Fruit fly (Drosophila melanogaster) whole organism, pupa: ENCODE results near the gene CG5800.

Experiments used
- CG10348 ChIP-seq: fragments of 200-800 bp; sonication (Bioruptor generic); IDR thresholded peaks from 2 replicates; pipeline ENCODE4 v1.3.6; 2022; ENCODE audit warnings: missing biosample characterization, missing genetic modification characterization
- CG12605 ChIP-seq: fragments of 200-800 bp; sonication (Bioruptor generic); IDR thresholded peaks from 2 replicates; pipeline ENCODE4 v1.3.6; 2022; ENCODE audit warnings: missing biosample characterization, missing genetic modification characterization
- CG14655 ChIP-seq: fragments of 200-800 bp; sonication (Bioruptor generic); optimal IDR thresholded peaks from 3 replicates; lab custom pipeline; 2017; ENCODE audit warnings: mild to moderate bottlenecking, missing biosample characterization, missing genetic modification reagents, missing genetic modification characterization
- CG15710 ChIP-seq: fragments of 200-800 bp; sonication (Bioruptor generic); optimal IDR thresholded peaks from 2 replicates; lab custom pipeline; 2018; ENCODE audit warnings: missing biosample characterization, mild to moderate bottlenecking, missing genetic modification characterization, moderate library complexity
- CG17806 ChIP-seq: fragments of 200-800 bp; sonication (Bioruptor generic); optimal IDR thresholded peaks from 2 replicates; lab custom pipeline; 2018; ENCODE audit warnings: missing biosample characterization, mild to moderate bottlenecking, missing genetic modification characterization, moderate library complexity
- CG4496 ChIP-seq: fragments of 200-800 bp; sonication (Bioruptor generic); IDR thresholded peaks from 3 replicates; pipeline ENCODE4 v1.3.6; 2022; ENCODE audit warnings: missing biosample characterization, missing genetic modification characterization
- CG8159 ChIP-seq: fragments of 200-800 bp; sonication (Bioruptor generic); optimal IDR thresholded peaks from 3 replicates; lab custom pipeline; 2018; ENCODE audit warnings: missing biosample characterization, mild to moderate bottlenecking, missing genetic modification characterization, moderate library complexity
- CG8301 ChIP-seq: fragments of 200-800 bp; sonication (Bioruptor generic); optimal IDR thresholded peaks from 2 replicates; lab custom pipeline; 2018; ENCODE audit warnings: missing biosample characterization, mild to moderate bottlenecking, missing genetic modification characterization
- CG9948 ChIP-seq: fragments of 200-800 bp; sonication (Bioruptor generic); optimal IDR thresholded peaks from 2 replicates; lab custom pipeline; 2018; ENCODE audit warnings: missing biosample characterization, mild to moderate bottlenecking, missing genetic modification characterization, moderate library complexity
- D1 ChIP-seq: fragments of 200-800 bp; sonication (Bioruptor generic); optimal IDR thresholded peaks from 2 replicates; lab custom pipeline; 2018; ENCODE audit warnings: missing biosample characterization, mild to moderate bottlenecking, missing genetic modification characterization, moderate library complexity
- EcR ChIP-seq: fragments of 200-800 bp; sonication (Bioruptor generic); optimal IDR thresholded peaks from 3 replicates; lab custom pipeline; 2019; ENCODE audit warnings: missing biosample characterization, missing genetic modification characterization, mild to moderate bottlenecking, moderate library complexity, missing genetic modification reagents
- Pif1A ChIP-seq: fragments of 200-800 bp; sonication (Bioruptor generic); optimal IDR thresholded peaks from 3 replicates; lab custom pipeline; 2016; ENCODE audit warnings: missing biosample characterization, missing genetic modification characterization
- Pif1B ChIP-seq: fragments of 200-800 bp; sonication (Bioruptor generic); optimal IDR thresholded peaks from 3 replicates; lab custom pipeline; 2016; ENCODE audit warnings: missing biosample characterization, missing genetic modification characterization
- gl ChIP-seq: fragments of 200-800 bp; sonication (Bioruptor generic); optimal IDR thresholded peaks from 2 replicates; lab custom pipeline; 2018; ENCODE audit warnings: missing biosample characterization, mild to moderate bottlenecking, missing genetic modification characterization
- rn ChIP-seq: fragments of 200-800 bp; sonication (Bioruptor generic); IDR thresholded peaks from 2 replicates; pipeline ENCODE4 v1.3.6; 2022; ENCODE audit warnings: missing biosample characterization, missing genetic modification characterization

CG5800 gene

DNA sequence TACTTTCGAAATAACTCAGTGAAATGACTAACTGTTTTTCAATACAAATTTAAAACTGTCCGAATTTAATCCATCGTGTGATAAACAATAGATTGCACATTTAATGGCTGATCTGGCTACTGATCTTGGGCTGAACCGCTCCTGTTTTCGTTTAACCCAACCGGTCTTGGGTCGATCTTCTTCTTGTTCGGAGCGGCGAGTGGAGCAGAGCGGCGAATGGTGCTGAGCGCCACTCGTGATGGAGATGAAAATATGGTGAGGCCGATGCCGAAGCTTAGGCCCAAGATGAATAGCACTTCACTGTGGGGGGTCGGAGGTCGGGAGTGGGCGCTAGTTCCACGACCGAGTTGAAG lies 47.4 kb downstream of the CG5800 start:
- no peak for TF ChIP-seq Pif1A (GFP tag; lab: Kevin White, UChicago)
- no peak for TF ChIP-seq Pif1B (GFP tag; lab: Kevin White, UChicago)
- TF ChIP-seq EcR, result peak; percentile 8
- TF ChIP-seq CG10348 (GFP tag; lab: Robert Waterston, UW), result no peak
- TF ChIP-seq gl (tag; lab: Kevin White, UChicago), result no peak

DNA sequence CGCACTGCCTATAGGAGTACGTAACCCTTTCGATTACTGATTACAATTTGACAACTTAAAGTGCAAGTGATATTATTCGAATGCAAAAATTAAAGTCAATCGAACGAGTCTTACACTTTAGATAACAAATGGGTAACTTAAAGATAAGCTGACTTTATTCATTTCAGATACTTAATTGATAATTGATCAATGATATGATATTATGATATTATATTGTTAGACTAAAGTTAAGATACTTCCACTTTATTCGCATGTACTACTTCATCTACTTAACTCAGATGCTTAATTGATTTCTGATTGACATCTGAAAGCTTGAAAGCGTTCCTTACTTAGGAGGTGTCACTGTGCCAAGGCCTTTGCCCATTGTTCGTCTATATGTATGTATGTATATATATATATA lies 50.1 kb downstream of the CG5800 start:
- TF ChIP-seq CG8159 (tag; lab: Kevin White, UChicago) (peak; percentile 55), CG12605 (GFP tag; lab: Robert Waterston, UW) (no peak), CG14655 (GFP tag; lab: Kevin White, UChicago) (peak; percentile 74), CG15710 (peak; percentile 34), EcR (no peak), CG17806 (peak; percentile 0), CG9948 (tag; lab: Kevin White, UChicago) (peak; percentile 16), CG4496 (GFP tag; lab: Robert Waterston, UW) (no peak), CG8301 (tag; lab: Kevin White, UChicago) (peak; percentile 53), D1 (tag; lab: Kevin White, UChicago) (no peak), Pif1B (GFP tag; lab: Kevin White, UChicago) (peak; percentile 14), rn (no peak)
- TF ChIP-seq, all 21 proteins: peak for 7
